Worm (Caenorhabditis elegans) whole organism, late embryonic: ENCODE measurements around the gene str-225.

ENCODE experiments used
- C38D4.7 ChIP-seq: fragments of 200-800 bp; sonication (Bioruptor generic); optimal IDR thresholded peaks from 2 replicates; lab custom pipeline; 2018; ENCODE audit warnings: mild to moderate bottlenecking, missing genetic modification characterization, moderate library complexity, missing compliant biosample characterization
- ama-1 ChIP-seq: fragments of 150-350 bp; optimal IDR thresholded peaks from 2 replicates; lab custom pipeline; 2014
- nfya-1 ChIP-seq: sonication (generic microtip); optimal IDR thresholded peaks from 2 replicates; lab custom pipeline; 2017; ENCODE audit warnings: missing genetic modification characterization, mild to moderate bottlenecking, missing compliant biosample characterization, antibody characterized with exemption, moderate library complexity
- odd-2 ChIP-seq: sonication (generic microtip); optimal IDR thresholded peaks from 2 replicates; lab custom pipeline; 2017; ENCODE audit warnings: antibody characterized with exemption, mild to moderate bottlenecking, missing genetic modification characterization, missing compliant biosample characterization
- pqm-1 ChIP-seq: sonication (generic microtip); optimal IDR thresholded peaks from 2 replicates; lab custom pipeline; 2016; ENCODE audit warnings: missing genetic modification characterization, missing compliant biosample characterization
- sdc-2 ChIP-seq: sonication (generic microtip); optimal IDR thresholded peaks from 2 replicates; lab custom pipeline; 2016; ENCODE audit warnings: missing genotype, missing genetic modification characterization, missing compliant biosample characterization

ce11 chrV:3535260-3535659 lies 27.6 kb downstream of the str-225 start, which contains the start of gene nhr-221:
- TF ChIP-seq odd-2 (tag; lab: Kevin White, UChicago): no peak
- no peak for TF ChIP-seq nfya-1 (tag; lab: Kevin White, UChicago)
- TF ChIP-seq C38D4.7: no peak
- TF ChIP-seq pqm-1 (tag; lab: Kevin White, UChicago): no peak
- no peak for TF ChIP-seq sdc-2 (tag; lab: Kevin White, UChicago)
- no peak for TF ChIP-seq ama-1
